Worm (Caenorhabditis elegans): Measurements from ENCODE around the gene ZK673.4.

ce11 chrII:10485640-10486039, 32.9 kb downstream of the ZK673.4 start:
- TF ChIP-seq flt-1 (GFP tag; IDR thresholded peaks at IDR 0.05) (no peak), ztf-29 (GFP tag; IDR thresholded peaks at IDR 0.05) (no peak), cog-1 (tag; optimal IDR thresholded peaks at IDR 0.05) (no peak), klf-2 (GFP tag; conservative IDR thresholded peaks at IDR 0.05) (no peak), tab-1 (GFP tag; IDR thresholded peaks at IDR 0.05) (no peak), ztf-23 (GFP tag; IDR thresholded peaks at IDR 0.05) (no peak), ref-1 (GFP tag; conservative IDR thresholded peaks at IDR 0.05) (no peak), T22C8.4 (GFP tag; IDR thresholded peaks at IDR 0.05) (no peak), med-1 (GFP tag; optimal IDR thresholded peaks at IDR 0.05; ENCODE audit: insufficient read depth) (no peak)

All from whole organism, midembryonic.